Worm (Caenorhabditis elegans) whole organism, L1 larva: ENCODE data around the gene F58E6.6.

Experiments
- C04F5.9 ChIP-seq: sonication (generic microtip); optimal IDR thresholded peaks from 2 replicates; lab custom pipeline; 2016; ENCODE audit warnings: missing genetic modification characterization, missing compliant biosample characterization
- F16B12.6 ChIP-seq: fragments of 150-350 bp; optimal IDR thresholded peaks from 2 replicates; lab custom pipeline; 2014; ENCODE audit warnings: missing biosample characterization, missing genetic modification characterization
- blmp-1 ChIP-seq: fragments of 150-350 bp; optimal IDR thresholded peaks from 2 replicates; lab custom pipeline; 2014; ENCODE audit warnings: missing biosample characterization, missing genetic modification characterization
- ceh-63 ChIP-seq: fragments of 200-800 bp; sonication (Bioruptor generic); optimal IDR thresholded peaks from 2 replicates; lab custom pipeline; 2018; ENCODE audit warnings: mild to moderate bottlenecking, missing genetic modification characterization, missing compliant biosample characterization
- ceh-8 ChIP-seq: fragments of 200-800 bp; sonication (Bioruptor generic); optimal IDR thresholded peaks from 2 replicates; lab custom pipeline; 2018; ENCODE audit warnings: mild to moderate bottlenecking, missing genetic modification characterization, moderate library complexity, missing compliant biosample characterization
- ces-1 ChIP-seq: fragments of 150-350 bp; optimal IDR thresholded peaks from 2 replicates; lab custom pipeline; 2014; ENCODE audit warnings: missing biosample characterization, missing genetic modification reagents, missing genetic modification characterization
- dsc-1 ChIP-seq: sonication (generic microtip); optimal IDR thresholded peaks from 2 replicates; lab custom pipeline; 2016; ENCODE audit warnings: mild to moderate bottlenecking, missing genetic modification characterization, missing compliant biosample characterization
- efl-1 ChIP-seq, 4 experiments: fragments of 150-350 bp; optimal IDR thresholded peaks in 3 of 4; peaks in 1 of 4; 1 replicate in 1 of 4; 2 replicates in 3 of 4; lab custom pipeline; 2014; ENCODE audit warnings: missing biosample characterization in 2 of 4, missing genetic modification characterization in 2 of 4, missing genetic modification reagents in 2 of 4
- egl-13 ChIP-seq: sonication (generic microtip); optimal IDR thresholded peaks from 2 replicates; lab custom pipeline; 2016; ENCODE audit warnings: missing genotype, missing genetic modification reagents, missing genetic modification characterization, missing compliant biosample characterization
- elt-2 ChIP-seq: sonication (generic microtip); optimal IDR thresholded peaks from 2 replicates; lab custom pipeline; 2016; ENCODE audit warnings: missing genetic modification characterization, mild to moderate bottlenecking, inconsistent platforms, missing compliant biosample characterization, missing genetic modification reagents
- elt-3 ChIP-seq, 6 experiments: fragments of 150-350 bp in 1 of 6; sonication (generic microtip); optimal IDR thresholded peaks; 2 replicates each; lab custom pipeline; 2017 to 2018; ENCODE audit warnings: missing biosample characterization in 6 of 6, missing genetic modification characterization in 6 of 6, inconsistent platforms in 1 of 6
- fkh-10 ChIP-seq: sonication (generic microtip); optimal IDR thresholded peaks from 2 replicates; lab custom pipeline; 2017; ENCODE audit warnings: missing biosample characterization, missing genetic modification reagents, missing genetic modification characterization
- fkh-4 ChIP-seq: sonication (generic microtip); optimal IDR thresholded peaks from 2 replicates; lab custom pipeline; 2016; ENCODE audit warnings: missing compliant biosample characterization, missing genetic modification characterization, borderline replicate concordance
- fkh-8 ChIP-seq: sonication (generic microtip); optimal IDR thresholded peaks from 2 replicates; lab custom pipeline; 2016; ENCODE audit warnings: mild to moderate bottlenecking, missing genetic modification characterization, missing compliant biosample characterization
- fos-1 ChIP-seq: fragments of 150-350 bp; optimal IDR thresholded peaks from 2 replicates; lab custom pipeline; 2014; ENCODE audit warnings: missing biosample characterization, missing genetic modification characterization
- hlh-17 ChIP-seq: fragments of 200-800 bp; sonication (Bioruptor generic); optimal IDR thresholded peaks from 2 replicates; lab custom pipeline; 2018; ENCODE audit warnings: missing genetic modification characterization, mild to moderate bottlenecking, missing compliant biosample characterization, moderate library complexity, borderline replicate concordance
- hpl-2 ChIP-seq: fragments of 150-350 bp; optimal IDR thresholded peaks from 2 replicates; lab custom pipeline; 2014; ENCODE audit warnings: missing biosample characterization, missing genetic modification reagents, missing genetic modification characterization
- irx-1 ChIP-seq: sonication (generic microtip); optimal IDR thresholded peaks from 2 replicates; lab custom pipeline; 2016; ENCODE audit warnings: missing genetic modification characterization, missing compliant biosample characterization
- jun-1 ChIP-seq: fragments of 150-350 bp; optimal IDR thresholded peaks from 2 replicates; lab custom pipeline; 2014; ENCODE audit warnings: missing biosample characterization, missing genetic modification reagents, missing genetic modification characterization
- lin-14 ChIP-seq: fragments of 200-800 bp; sonication (Bioruptor generic); optimal IDR thresholded peaks from 2 replicates; lab custom pipeline; 2018; ENCODE audit warnings: mild to moderate bottlenecking, missing genetic modification characterization, moderate library complexity, missing compliant biosample characterization
- lin-15B ChIP-seq: fragments of 150-350 bp; sonication (generic microtip); optimal IDR thresholded peaks from 3 replicates; lab custom pipeline; 2014; ENCODE audit warnings: missing biosample characterization, missing genetic modification characterization
- nhr-20 ChIP-seq: sonication (generic microtip); optimal IDR thresholded peaks from 2 replicates; lab custom pipeline; 2016; ENCODE audit warnings: mild to moderate bottlenecking, missing genetic modification characterization, missing compliant biosample characterization
- nhr-76 ChIP-seq: sonication (generic microtip); optimal IDR thresholded peaks from 2 replicates; lab custom pipeline; 2017; ENCODE audit warnings: missing biosample characterization, missing genetic modification characterization
- nhr-77 ChIP-seq: fragments of 150-350 bp; optimal IDR thresholded peaks from 2 replicates; lab custom pipeline; 2014; ENCODE audit warnings: missing biosample characterization, missing genetic modification characterization
- nhr-84 ChIP-seq: sonication (generic microtip); optimal IDR thresholded peaks from 2 replicates; lab custom pipeline; 2017; ENCODE audit warnings: missing biosample characterization, missing genetic modification characterization
- pag-3 ChIP-seq: sonication (generic microtip); optimal IDR thresholded peaks from 2 replicates; lab custom pipeline; 2017; ENCODE audit warnings: missing genetic modification characterization, mild to moderate bottlenecking, missing compliant biosample characterization, antibody characterized with exemption, borderline replicate concordance; ENCODE audit not compliant: insufficient read depth
- pax-3 ChIP-seq: fragments of 200-800 bp; sonication (Bioruptor generic); optimal IDR thresholded peaks from 2 replicates; lab custom pipeline; 2018; ENCODE audit warnings: mild to moderate bottlenecking, missing genetic modification characterization, moderate library complexity, missing compliant biosample characterization
- pqm-1 ChIP-seq: sonication (generic microtip); optimal IDR thresholded peaks from 3 replicates; lab custom pipeline; 2017; ENCODE audit warnings: missing biosample characterization, missing genetic modification characterization
- rnt-1 ChIP-seq: sonication (generic microtip); optimal IDR thresholded peaks from 2 replicates; lab custom pipeline; 2016; ENCODE audit warnings: mild to moderate bottlenecking, missing genetic modification characterization, moderate library complexity, missing compliant biosample characterization
- tbx-2 ChIP-seq: sonication (generic microtip); optimal IDR thresholded peaks from 2 replicates; lab custom pipeline; 2016; ENCODE audit warnings: missing genetic modification characterization, missing compliant biosample characterization
- unc-62 ChIP-seq: fragments of 150-350 bp; optimal IDR thresholded peaks from 2 replicates; lab custom pipeline; 2014; ENCODE audit warnings: missing biosample characterization, missing genetic modification reagents, missing genetic modification characterization
- zip-4 ChIP-seq: fragments of 200-800 bp; sonication (Bioruptor generic); optimal IDR thresholded peaks from 2 replicates; lab custom pipeline; 2018; ENCODE audit warnings: mild to moderate bottlenecking, missing genetic modification characterization, moderate library complexity, missing compliant biosample characterization
- ztf-11 ChIP-seq, 2 experiments: sonication (generic microtip); optimal IDR thresholded peaks; 2 replicates each; lab custom pipeline; 2016 to 2017; ENCODE audit warnings: missing genetic modification characterization in 2 of 2, missing biosample characterization in 1 of 2, missing compliant biosample characterization in 1 of 2
- ztf-4 ChIP-seq: fragments of 150-350 bp; optimal IDR thresholded peaks from 2 replicates; lab custom pipeline; 2014; ENCODE audit warnings: missing biosample characterization, missing genetic modification characterization

F58E6.6 gene

ce11 chrV:9764552-9764951 lies 11.7 kb upstream of the F58E6.6 start:
- TF ChIP-seq zip-4 (no peak), fos-1 (no peak), tbx-2 (tag; lab: Kevin White, UChicago) (no peak), nhr-77 (no peak), efl-1 (optimal IDR thresholded peaks at IDR 0.05; lab: Kevin White, UChicago) (no peak), efl-1 (GFP tag; optimal IDR thresholded peaks at IDR 0.05 in 1 of 2; lab: Kevin White, UChicago) (peak in 1 of 2 experiments; percentile 30)
- TF ChIP-seq, all 84 proteins: peak for 1

ce11 chrV:9763759-9764158 lies 10.9 kb upstream of the F58E6.6 start:
- TF ChIP-seq ceh-63 (no peak), pag-3 (tag; lab: Kevin White, UChicago) (no peak), unc-62 (GFP tag; lab: Kevin White, UChicago) (no peak), ztf-4 (tag; lab: Kevin White, UChicago) (no peak), fkh-4 (tag; lab: Kevin White, UChicago) (no peak), ces-1 (GFP tag; lab: Kevin White, UChicago) (no peak), irx-1 (tag; lab: Kevin White, UChicago) (no peak), egl-13 (tag; lab: Kevin White, UChicago) (no peak), ceh-8 (GFP tag; lab: Kevin White, UChicago) (no peak), jun-1 (tag; lab: Kevin White, UChicago) (no peak), elt-3 (tag; optimal IDR thresholded peaks at IDR 0.05; lab: Kevin White, UChicago) (no peak), lin-15B (tag; lab: Kevin White, UChicago) (no peak), fkh-8 (no peak), fos-1 (no peak), C04F5.9 (no peak), hlh-17 (no peak), nhr-76 (no peak), pax-3 (tag; lab: Kevin White, UChicago) (no peak), zip-4 (no peak)
- TF ChIP-seq, all 84 proteins: peak for 0

ce11 chrV:9758437-9758836 lies 5.6 kb upstream of the F58E6.6 start:
- TF ChIP-seq lin-14 (GFP tag; lab: Kevin White, UChicago) (peak; percentile 62), blmp-1 (tag; lab: Kevin White, UChicago) (peak; percentile 96), hpl-2 (no peak)

ce11 chrV:9757884-9758283 lies 5.1 kb upstream of the F58E6.6 start, which contains the start of gene F58E6.11:
TSS of gene F58E6.11 (minus strand) at chrV:9757984.
- TF ChIP-seq fkh-10 (GFP tag; lab: Kevin White, UChicago) = no peak
- no peak for TF ChIP-seq nhr-84 (tag; lab: Kevin White, UChicago)
- no peak for TF ChIP-seq F16B12.6 (tag; lab: Kevin White, UChicago)
- TF ChIP-seq elt-2 (tag; lab: Kevin White, UChicago) = no peak
- TF ChIP-seq jun-1 (tag; lab: Kevin White, UChicago) = no peak
- no peak for TF ChIP-seq rnt-1
- TF ChIP-seq ztf-11 (tag; optimal IDR thresholded peaks at IDR 0.05; lab: Kevin White, UChicago) = no peak
- TF ChIP-seq nhr-20 = no peak
- TF ChIP-seq nhr-77 = no peak
- no peak for TF ChIP-seq dsc-1 (tag; lab: Kevin White, UChicago)

- no peak for TF ChIP-seq nhr-77
- TF ChIP-seq elt-2 (tag; lab: Kevin White, UChicago) = peak; percentile 87
- peak; percentile 2 for TF ChIP-seq pqm-1 (tag; lab: Kevin White, UChicago)
- TF ChIP-seq, all 84 proteins: peak for 2
These were observed 3.4 kb upstream of the F58E6.6 start, which contains the start of gene hrg-3 for ce11 chrV:9756242-9756641. TSS of gene hrg-3 (plus strand) at chrV:9756468.
